Fruit fly (Drosophila melanogaster) whole organism, embryonic: ENCODE results near the gene N.

Experiments
- CG8290 ChIP-seq, 3 experiments: fragments of 200-800 bp; sonication (Bioruptor generic); optimal IDR thresholded peaks; 2 replicates each; lab custom pipeline; 2016 to 2019; ENCODE audit warnings: missing biosample characterization in 3 of 3, missing genetic modification characterization in 3 of 3, mild to moderate bottlenecking in 2 of 3, moderate library complexity in 1 of 3
- Gug ChIP-seq: fragments of 200-800 bp; sonication (Bioruptor generic); IDR thresholded peaks from 4 replicates; pipeline ENCODE4 v1.3.6; 2022; ENCODE audit warnings: missing biosample characterization, missing genetic modification characterization
- Opbp ChIP-seq: fragments of 200-800 bp; sonication (Bioruptor generic); IDR thresholded peaks from 3 replicates; pipeline ENCODE4 v1.3.6; 2022; ENCODE audit warnings: missing biosample characterization, missing genetic modification characterization; ENCODE audit not compliant: partially characterized antibody
- Xrp1 ChIP-seq: fragments of 200-800 bp; sonication (Bioruptor generic); IDR thresholded peaks from 2 replicates; pipeline ENCODE4 v1.3.6; 2022; ENCODE audit warnings: missing biosample characterization, missing genetic modification characterization
- ash1 ChIP-seq: fragments of 200-800 bp; sonication (Bioruptor generic); optimal IDR thresholded peaks from 2 replicates; lab custom pipeline; 2018; ENCODE audit warnings: missing biosample characterization, mild to moderate bottlenecking, missing genetic modification characterization
- bigmax ChIP-seq: fragments of 200-800 bp; sonication (Bioruptor generic); optimal IDR thresholded peaks from 2 replicates; lab custom pipeline; 2018; ENCODE audit warnings: missing biosample characterization, mild to moderate bottlenecking, missing genetic modification characterization
- kay ChIP-seq: fragments of 200-800 bp; sonication (Bioruptor generic); optimal IDR thresholded peaks from 2 replicates; lab custom pipeline; 2016; ENCODE audit warnings: missing biosample characterization, missing genetic modification characterization
- lov ChIP-seq, 2 experiments: fragments of 200-800 bp in 1 of 2; fragments of >200 bp in 1 of 2; sonication (Bioruptor generic) in 1 of 2; IDR thresholded peaks in 1 of 2; optimal IDR thresholded peaks in 1 of 2; 2 replicates in 1 of 2; 3 replicates in 1 of 2; pipeline versions ENCODE4 v1.3.6 to Lab custom; 2017 to 2022; ENCODE audit warnings: missing biosample characterization in 1 of 2, missing genetic modification characterization in 1 of 2
- tup ChIP-seq: fragments of 200-800 bp; sonication (Bioruptor generic); optimal IDR thresholded peaks from 2 replicates; lab custom pipeline; 2016; ENCODE audit warnings: missing biosample characterization, mild to moderate bottlenecking, missing genetic modification characterization, moderate library complexity

- TF ChIP-seq Xrp1 (no peak), tup (GFP tag; lab: Kevin White, UChicago) (no peak), CG8290 (GFP tag; optimal IDR thresholded peaks at IDR 0.05; lab: Kevin White, UChicago) (no peak), CG8290 (tag; optimal IDR thresholded peaks at IDR 0.05; lab: Kevin White, UChicago) (no peak), bigmax (no peak), ash1 (GFP tag; lab: Kevin White, UChicago) (no peak), lov (optimal IDR thresholded peaks at IDR 0.05; lab: Kevin White, UChicago) (no peak), lov (GFP tag; IDR thresholded peaks at IDR 0.05; lab: Robert Waterston, UW) (no peak), Opbp (GFP tag; lab: Robert Waterston, UW) (no peak), Gug (GFP tag; lab: Robert Waterston, UW) (no peak), kay (no peak)
Measured at dm6 chrX:3172217-3172616, 37.5 kb downstream of the N start.
